Worm (Caenorhabditis elegans) whole organism, L4/young adult: Measurements from ENCODE around the gene ric-3.

ENCODE experiments used
- W03F9.2 ChIP-seq: fragments of 150-350 bp; optimal IDR thresholded peaks from 2 replicates; lab custom pipeline; 2014; ENCODE audit warnings: missing biosample characterization, missing genetic modification characterization
- dao-5 ChIP-seq: sonication (generic microtip); optimal IDR thresholded peaks from 2 replicates; lab custom pipeline; 2016; ENCODE audit warnings: missing genotype, missing genetic modification characterization, moderate library complexity, missing compliant biosample characterization

DNA sequence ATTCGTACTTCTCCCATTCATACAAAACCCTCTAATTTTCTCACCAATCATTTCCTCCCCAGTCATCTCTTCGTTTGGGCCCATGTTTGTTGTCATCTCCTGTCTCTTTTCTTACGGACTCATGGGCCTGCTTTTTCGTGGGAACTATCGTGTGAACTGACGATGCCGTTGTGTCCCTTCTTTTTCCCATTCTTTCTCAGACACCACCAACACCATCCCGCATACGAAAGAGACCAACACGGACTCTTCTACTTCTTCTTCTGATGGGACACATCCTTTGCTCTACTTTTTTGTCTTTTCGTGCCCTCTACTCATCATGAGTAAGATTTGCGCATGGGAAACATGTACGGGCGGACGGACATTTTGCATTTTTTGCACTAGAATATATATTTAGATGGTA is 32.3 kb downstream of the ric-3 start:
- TF ChIP-seq dao-5 (tag; lab: Kevin White, UChicago) (no peak), W03F9.2 (no peak)
